Fruit fly (Drosophila melanogaster) whole organism, adult: ENCODE results near the gene CG15891.

Experiments
- CG11617 ChIP-seq: fragments of 200-800 bp; sonication (Bioruptor generic); optimal IDR thresholded peaks from 2 replicates; lab custom pipeline; 2017; ENCODE audit warnings: mild to moderate bottlenecking, missing biosample characterization, missing genetic modification reagents, missing genetic modification characterization
- CG5204 ChIP-seq: fragments of 200-800 bp; sonication (Bioruptor generic); optimal IDR thresholded peaks from 2 replicates; lab custom pipeline; 2016; ENCODE audit warnings: missing biosample characterization, missing genetic modification characterization
- CG7045 ChIP-seq: fragments of 200-800 bp; sonication (Bioruptor generic); optimal IDR thresholded peaks from 2 replicates; lab custom pipeline; 2017; ENCODE audit warnings: missing biosample characterization, mild to moderate bottlenecking, missing genetic modification characterization
- CG7101 ChIP-seq: fragments of 200-800 bp; sonication (Bioruptor generic); optimal IDR thresholded peaks from 2 replicates; lab custom pipeline; 2018; ENCODE audit warnings: missing biosample characterization, mild to moderate bottlenecking, missing genetic modification characterization, moderate library complexity
- Hr96 ChIP-seq: fragments of 200-800 bp; sonication (Bioruptor generic); optimal IDR thresholded peaks from 2 replicates; lab custom pipeline; 2016; ENCODE audit warnings: missing biosample characterization, missing genetic modification characterization
- kay ChIP-seq: fragments of 200-800 bp; sonication (Bioruptor generic); peaks from one replicate; lab custom pipeline; 2016; ENCODE audit warnings: missing biosample characterization, missing genetic modification characterization, borderline replicate concordance
- ovo ChIP-seq: fragments of 200-800 bp; sonication (Bioruptor generic); optimal IDR thresholded peaks from 2 replicates; lab custom pipeline; 2016; ENCODE audit warnings: missing biosample characterization, missing genetic modification characterization
- pad ChIP-seq: fragments of 200-800 bp; sonication (Bioruptor generic); optimal IDR thresholded peaks from 3 replicates; lab custom pipeline; 2017; ENCODE audit warnings: missing biosample characterization, missing genetic modification characterization, mild to moderate bottlenecking, moderate library complexity, missing genetic modification reagents
- tj ChIP-seq: fragments of 200-800 bp; sonication (Bioruptor generic); optimal IDR thresholded peaks from 3 replicates; lab custom pipeline; 2017; ENCODE audit warnings: missing biosample characterization, mild to moderate bottlenecking, missing genetic modification characterization, moderate library complexity

- TF ChIP-seq CG11617 = no peak
- no peak for TF ChIP-seq tj (GFP tag; lab: Kevin White, UChicago)
- no peak for TF ChIP-seq ovo (GFP tag; lab: Kevin White, UChicago)
- no peak for TF ChIP-seq CG7101 (tag; lab: Kevin White, UChicago)
- no peak for TF ChIP-seq pad (GFP tag; lab: Kevin White, UChicago)
- no peak for TF ChIP-seq CG7045 (GFP tag; lab: Kevin White, UChicago)
- no peak for TF ChIP-seq CG5204 (GFP tag; lab: Kevin White, UChicago)
- no peak for TF ChIP-seq kay
- TF ChIP-seq Hr96 = no peak
Observed at dm6 chrX:6304203-6304602, 9.1 kb upstream of the CG15891 start.
